Worm (Caenorhabditis elegans): ENCODE data around the gene toc-1.

ce11 chrIII:5228839-5229238 is 46.2 kb upstream of the toc-1 start:
- TF ChIP-seq ceh-9 (tag; optimal IDR thresholded peaks at IDR 0.05) (no peak), zag-1 (tag; optimal IDR thresholded peaks at IDR 0.05) (no peak), nhr-28 (tag; optimal IDR thresholded peaks at IDR 0.05) (no peak), nhr-237 (tag; optimal IDR thresholded peaks at IDR 0.05) (no peak), ama-1 (optimal IDR thresholded peaks at IDR 0.05) (no peak), pha-4 (tag; optimal IDR thresholded peaks at IDR 0.05) (no peak), ceh-28 (tag; optimal IDR thresholded peaks at IDR 0.05) (no peak), lin-15B (tag; optimal IDR thresholded peaks at IDR 0.05) (no peak), lin-39 (tag; optimal IDR thresholded peaks at IDR 0.05) (no peak)
